Worm (Caenorhabditis elegans) whole organism, L1 larva: ENCODE measurements around the gene sax-3.

Experiments used
- C34B4.2 ChIP-seq: sonication (generic microtip); optimal IDR thresholded peaks from 2 replicates; lab custom pipeline; 2017; ENCODE audit warnings: mild to moderate bottlenecking, missing genetic modification characterization, missing compliant biosample characterization
- Y116A8C.19 ChIP-seq: sonication (generic microtip); optimal IDR thresholded peaks from 2 replicates; lab custom pipeline; 2016; ENCODE audit warnings: missing compliant biosample characterization, missing genetic modification characterization, borderline replicate concordance
- alr-1 ChIP-seq: fragments of 200-800 bp; sonication (Bioruptor generic); optimal IDR thresholded peaks from 2 replicates; lab custom pipeline; 2018; ENCODE audit warnings: borderline replicate concordance, mild to moderate bottlenecking, missing genetic modification characterization, missing compliant biosample characterization
- blmp-1 ChIP-seq: fragments of 150-350 bp; optimal IDR thresholded peaks from 2 replicates; lab custom pipeline; 2014; ENCODE audit warnings: missing biosample characterization, missing genetic modification characterization
- ceh-90 ChIP-seq: sonication (generic microtip); optimal IDR thresholded peaks from 2 replicates; lab custom pipeline; 2016; ENCODE audit warnings: missing genetic modification characterization, missing compliant biosample characterization
- ces-1 ChIP-seq: fragments of 150-350 bp; optimal IDR thresholded peaks from 2 replicates; lab custom pipeline; 2014; ENCODE audit warnings: missing biosample characterization, missing genetic modification reagents, missing genetic modification characterization
- dsc-1 ChIP-seq: sonication (generic microtip); optimal IDR thresholded peaks from 2 replicates; lab custom pipeline; 2016; ENCODE audit warnings: mild to moderate bottlenecking, missing genetic modification characterization, missing compliant biosample characterization
- elt-3 ChIP-seq, 6 experiments: fragments of 150-350 bp in 1 of 6; sonication (generic microtip); optimal IDR thresholded peaks; 2 replicates each; lab custom pipeline; 2017 to 2018; ENCODE audit warnings: missing biosample characterization in 6 of 6, missing genetic modification characterization in 6 of 6, inconsistent platforms in 1 of 6
- ets-5 ChIP-seq: fragments of 200-800 bp; sonication (Bioruptor generic); IDR thresholded peaks from 2 replicates; pipeline ENCODE4 v1.3.6; 2022; ENCODE audit warnings: missing genetic modification characterization, missing compliant biosample characterization
- fkh-8 ChIP-seq: sonication (generic microtip); optimal IDR thresholded peaks from 2 replicates; lab custom pipeline; 2016; ENCODE audit warnings: mild to moderate bottlenecking, missing genetic modification characterization, missing compliant biosample characterization
- grh-1 ChIP-seq: fragments of 200-800 bp; sonication (Bioruptor generic); IDR thresholded peaks from 2 replicates; pipeline ENCODE4 v1.3.6; 2022; ENCODE audit warnings: missing genetic modification reagents, missing genetic modification characterization, missing compliant biosample characterization
- hlh-17 ChIP-seq: fragments of 200-800 bp; sonication (Bioruptor generic); optimal IDR thresholded peaks from 2 replicates; lab custom pipeline; 2018; ENCODE audit warnings: missing genetic modification characterization, mild to moderate bottlenecking, missing compliant biosample characterization, moderate library complexity, borderline replicate concordance
- hlh-4 ChIP-seq: sonication (generic microtip); optimal IDR thresholded peaks from 2 replicates; lab custom pipeline; 2016; ENCODE audit warnings: mild to moderate bottlenecking, missing genetic modification characterization, missing compliant biosample characterization
- hpl-2 ChIP-seq: fragments of 150-350 bp; optimal IDR thresholded peaks from 2 replicates; lab custom pipeline; 2014; ENCODE audit warnings: missing biosample characterization, missing genetic modification reagents, missing genetic modification characterization
- jun-1 ChIP-seq: fragments of 150-350 bp; optimal IDR thresholded peaks from 2 replicates; lab custom pipeline; 2014; ENCODE audit warnings: missing biosample characterization, missing genetic modification reagents, missing genetic modification characterization
- lin-14 ChIP-seq: fragments of 200-800 bp; sonication (Bioruptor generic); optimal IDR thresholded peaks from 2 replicates; lab custom pipeline; 2018; ENCODE audit warnings: mild to moderate bottlenecking, missing genetic modification characterization, moderate library complexity, missing compliant biosample characterization
- lin-15B ChIP-seq: fragments of 150-350 bp; sonication (generic microtip); optimal IDR thresholded peaks from 3 replicates; lab custom pipeline; 2014; ENCODE audit warnings: missing biosample characterization, missing genetic modification characterization
- lin-39 ChIP-seq: fragments of 150-350 bp; optimal IDR thresholded peaks from 2 replicates; lab custom pipeline; 2014; ENCODE audit warnings: missing biosample characterization, missing genetic modification reagents, missing genetic modification characterization
- lsy-2 ChIP-seq, 2 experiments: fragments of 150-350 bp; optimal IDR thresholded peaks; 2 replicates each; lab custom pipeline; 2014; ENCODE audit warnings: missing biosample characterization in 2 of 2, missing genetic modification characterization in 2 of 2
- mef-2 ChIP-seq: fragments of 150-350 bp; optimal IDR thresholded peaks from 2 replicates; lab custom pipeline; 2014; ENCODE audit warnings: missing biosample characterization, missing genetic modification characterization
- mep-1 ChIP-seq: fragments of 150-350 bp; optimal IDR thresholded peaks from 2 replicates; lab custom pipeline; 2014; ENCODE audit warnings: missing biosample characterization, missing genetic modification characterization
- nhr-11 ChIP-seq: fragments of 150-350 bp; optimal IDR thresholded peaks from 2 replicates; lab custom pipeline; 2014; ENCODE audit warnings: missing biosample characterization, missing genetic modification characterization
- nhr-19 ChIP-seq: fragments of 200-800 bp; sonication (Bioruptor generic); conservative IDR thresholded peaks from 2 replicates; pipeline ENCODE4 v1.3.6; 2022; ENCODE audit warnings: missing genetic modification characterization, missing compliant biosample characterization
- nhr-20 ChIP-seq: sonication (generic microtip); optimal IDR thresholded peaks from 2 replicates; lab custom pipeline; 2016; ENCODE audit warnings: mild to moderate bottlenecking, missing genetic modification characterization, missing compliant biosample characterization
- nhr-237 ChIP-seq: fragments of 150-350 bp; optimal IDR thresholded peaks from 2 replicates; lab custom pipeline; 2014; ENCODE audit warnings: missing biosample characterization, missing genetic modification characterization
- nhr-28 ChIP-seq: fragments of 150-350 bp; optimal IDR thresholded peaks from 2 replicates; lab custom pipeline; 2014; ENCODE audit warnings: missing biosample characterization, missing genetic modification characterization
- nhr-47 ChIP-seq: sonication (generic microtip); optimal IDR thresholded peaks from 2 replicates; lab custom pipeline; 2016; ENCODE audit warnings: mild to moderate bottlenecking, missing genetic modification characterization, moderate library complexity, missing compliant biosample characterization
- nhr-76 ChIP-seq: sonication (generic microtip); optimal IDR thresholded peaks from 2 replicates; lab custom pipeline; 2017; ENCODE audit warnings: missing biosample characterization, missing genetic modification characterization
- nhr-77 ChIP-seq: fragments of 150-350 bp; optimal IDR thresholded peaks from 2 replicates; lab custom pipeline; 2014; ENCODE audit warnings: missing biosample characterization, missing genetic modification characterization
- nhr-85 ChIP-seq: sonication (generic microtip); peaks from one replicate; lab custom pipeline; 2016; ENCODE audit warnings: missing genetic modification characterization, inconsistent platforms, missing compliant biosample characterization
- nhr-90 ChIP-seq: sonication (generic microtip); optimal IDR thresholded peaks from 2 replicates; lab custom pipeline; 2016; ENCODE audit warnings: mild to moderate bottlenecking, missing genetic modification characterization, missing compliant biosample characterization; ENCODE audit not compliant: poor library complexity
- pax-3 ChIP-seq: fragments of 200-800 bp; sonication (Bioruptor generic); optimal IDR thresholded peaks from 2 replicates; lab custom pipeline; 2018; ENCODE audit warnings: mild to moderate bottlenecking, missing genetic modification characterization, moderate library complexity, missing compliant biosample characterization
- rnt-1 ChIP-seq: sonication (generic microtip); optimal IDR thresholded peaks from 2 replicates; lab custom pipeline; 2016; ENCODE audit warnings: mild to moderate bottlenecking, missing genetic modification characterization, moderate library complexity, missing compliant biosample characterization
- skn-1 ChIP-seq: fragments of 150-350 bp; optimal IDR thresholded peaks from 2 replicates; lab custom pipeline; 2014; ENCODE audit warnings: missing biosample characterization, missing genetic modification characterization
- snpc-4 ChIP-seq: fragments of 150-350 bp; optimal IDR thresholded peaks from 2 replicates; lab custom pipeline; 2014; ENCODE audit warnings: missing biosample characterization, missing genetic modification characterization
- snu-23 ChIP-seq: sonication (generic microtip); optimal IDR thresholded peaks from 2 replicates; lab custom pipeline; 2016; ENCODE audit warnings: missing genetic modification characterization, missing compliant biosample characterization
- sox-4 ChIP-seq: sonication (generic microtip); optimal IDR thresholded peaks from 2 replicates; lab custom pipeline; 2016; ENCODE audit warnings: missing genetic modification characterization, missing compliant biosample characterization
- sptf-1 ChIP-seq: fragments of 150-350 bp; optimal IDR thresholded peaks from 2 replicates; lab custom pipeline; 2014; ENCODE audit warnings: missing biosample characterization, missing genetic modification characterization
- sup-37 ChIP-seq: fragments of 200-800 bp; sonication (Bioruptor generic); optimal IDR thresholded peaks from 2 replicates; lab custom pipeline; 2018; ENCODE audit warnings: mild to moderate bottlenecking, missing genetic modification characterization, missing compliant biosample characterization
- swsn-7 ChIP-seq: sonication (generic microtip); optimal IDR thresholded peaks from 2 replicates; lab custom pipeline; 2016; ENCODE audit warnings: missing genetic modification characterization, missing compliant biosample characterization
- tbx-2 ChIP-seq: sonication (generic microtip); optimal IDR thresholded peaks from 2 replicates; lab custom pipeline; 2016; ENCODE audit warnings: missing genetic modification characterization, missing compliant biosample characterization
- tlp-1 ChIP-seq: fragments of 150-350 bp; optimal IDR thresholded peaks from 2 replicates; lab custom pipeline; 2014; ENCODE audit warnings: missing biosample characterization, missing genetic modification characterization
- unc-130 ChIP-seq: fragments of 150-350 bp; optimal IDR thresholded peaks from 2 replicates; lab custom pipeline; 2017; ENCODE audit warnings: missing biosample characterization, missing genetic modification characterization, inconsistent platforms
- unc-86 ChIP-seq: sonication (generic microtip); optimal IDR thresholded peaks from 2 replicates; lab custom pipeline; 2016; ENCODE audit warnings: missing genetic modification characterization, missing compliant biosample characterization
- vab-15 ChIP-seq: sonication (generic microtip); optimal IDR thresholded peaks from 2 replicates; lab custom pipeline; 2017; ENCODE audit warnings: missing genotype, mild to moderate bottlenecking, missing genetic modification characterization, missing compliant biosample characterization
- zag-1 ChIP-seq: fragments of 150-350 bp; optimal IDR thresholded peaks from 2 replicates; lab custom pipeline; 2014; ENCODE audit warnings: missing biosample characterization, missing genetic modification characterization
- ztf-11 ChIP-seq, 2 experiments: sonication (generic microtip); optimal IDR thresholded peaks; 2 replicates each; lab custom pipeline; 2016 to 2017; ENCODE audit warnings: missing genetic modification characterization in 2 of 2, missing biosample characterization in 1 of 2, missing compliant biosample characterization in 1 of 2

Gene sax-3

DNA sequence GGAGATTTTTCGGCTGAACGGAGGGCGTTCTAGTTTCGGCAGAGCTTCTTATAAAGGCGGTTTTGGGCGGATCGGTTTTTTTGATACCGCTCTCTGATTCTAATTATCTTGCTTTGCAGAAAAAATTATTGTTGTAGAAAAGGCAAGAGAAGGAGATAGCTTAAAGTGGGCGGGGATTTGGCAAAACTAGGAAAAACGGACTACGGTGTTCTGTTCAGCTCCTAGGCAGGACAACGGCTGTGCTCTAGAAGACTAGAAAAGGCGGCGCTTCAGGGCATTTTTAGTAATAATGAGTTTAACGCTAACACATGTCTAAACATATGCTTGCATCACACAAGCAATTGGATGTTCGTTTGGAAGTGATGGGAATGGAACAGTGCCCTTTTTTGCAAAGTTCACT lies 46.6 kb downstream of the sax-3 start, which contains the start of gene C04F6.7:
Gene C04F6.7, minus strand, starts transcription at position 101 of the 400 bp plus-strand sequence.
- no peak for TF ChIP-seq nhr-11 (tag; lab: Kevin White, UChicago)
- no peak for TF ChIP-seq mep-1 (tag; lab: Kevin White, UChicago)
- no peak for TF ChIP-seq vab-15
- no peak for TF ChIP-seq ztf-11 (tag; optimal IDR thresholded peaks at IDR 0.05; lab: Kevin White, UChicago)
- no peak for TF ChIP-seq snpc-4
- no peak for TF ChIP-seq hpl-2
- TF ChIP-seq unc-130 (tag; lab: Kevin White, UChicago) = no peak
- no peak for TF ChIP-seq nhr-47 (tag; lab: Kevin White, UChicago)
- no peak for TF ChIP-seq rnt-1 (tag; lab: Kevin White, UChicago)
- TF ChIP-seq lin-15B (tag; lab: Kevin White, UChicago) = no peak
- TF ChIP-seq swsn-7 = no peak
- no peak for TF ChIP-seq lin-39
- no peak for TF ChIP-seq tbx-2 (tag; lab: Kevin White, UChicago)
- no peak for TF ChIP-seq sup-37

DNA sequence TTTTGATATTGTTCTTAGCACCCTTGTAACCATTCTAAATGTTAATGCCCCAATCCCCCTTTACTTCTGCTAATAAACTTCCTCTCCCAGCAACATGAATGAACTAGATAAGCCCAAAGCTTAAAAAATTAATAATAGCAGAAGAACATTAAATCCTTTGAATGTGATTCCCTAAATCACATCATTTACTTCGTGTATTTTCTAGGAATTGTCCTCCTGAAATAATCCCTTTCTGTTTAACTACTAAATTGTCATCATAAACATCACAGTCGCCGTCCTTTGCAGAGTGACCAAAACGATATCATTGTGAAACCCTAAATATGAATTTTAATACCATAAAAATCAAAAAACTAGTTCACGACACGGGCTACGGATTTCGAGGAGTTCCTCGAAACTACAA lies 49.7 kb downstream of the sax-3 start:
- TF ChIP-seq sptf-1 (no peak), nhr-77 (tag; lab: Kevin White, UChicago) (no peak), pax-3 (tag; lab: Kevin White, UChicago) (peak; percentile 58), nhr-237 (tag; lab: Kevin White, UChicago) (no peak), dsc-1 (tag; lab: Kevin White, UChicago) (peak; percentile 87), ets-5 (GFP tag; lab: Robert Waterston, UW) (no peak), sox-4 (peak; percentile 34), lsy-2 (tag; optimal IDR thresholded peaks at IDR 0.05; lab: Kevin White, UChicago) (no peak), alr-1 (tag; lab: Kevin White, UChicago) (no peak), nhr-47 (tag; lab: Kevin White, UChicago) (peak; percentile 17), jun-1 (tag; lab: Kevin White, UChicago) (no peak), fkh-8 (tag; lab: Kevin White, UChicago) (peak; percentile 6)
- TF ChIP-seq, all 84 proteins: peak for 5

DNA sequence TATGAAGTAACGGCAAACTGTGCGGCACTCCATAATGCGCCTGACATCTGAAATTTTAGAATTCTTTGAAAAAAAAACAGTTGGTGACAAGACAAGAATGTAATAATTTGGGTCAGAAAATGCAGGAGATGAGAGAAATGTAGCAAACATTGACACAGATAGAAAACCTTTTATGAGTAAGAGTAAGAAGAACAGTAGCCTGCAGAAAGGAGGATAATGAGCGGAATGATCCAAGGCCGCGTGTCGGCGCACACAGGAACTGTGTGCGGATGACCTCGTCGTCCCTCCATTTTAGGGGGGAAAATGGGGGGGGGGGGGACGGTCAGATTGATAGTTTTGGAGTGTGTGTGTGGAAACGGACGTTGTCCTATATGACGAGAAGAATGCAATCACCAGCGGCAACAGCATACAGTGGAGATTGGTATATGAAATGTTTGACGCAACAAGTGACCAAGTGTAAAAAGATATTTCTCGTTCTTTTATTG lies 51.0 kb downstream of the sax-3 start, which contains the start of gene dhs-27:
Gene dhs-27, minus strand, starts transcription at position 51 of the 485 bp plus-strand sequence.
- TF ChIP-seq nhr-28 (tag; lab: Kevin White, UChicago) = no peak
- TF ChIP-seq lsy-2 (tag; optimal IDR thresholded peaks at IDR 0.05; lab: Kevin White, UChicago) = no peak
- TF ChIP-seq nhr-76 (tag; lab: Kevin White, UChicago) = no peak
- TF ChIP-seq mef-2 (tag; lab: Kevin White, UChicago) = no peak
- TF ChIP-seq Y116A8C.19 = no peak
- TF ChIP-seq nhr-19 = no peak
- peak; percentile 17 for TF ChIP-seq mep-1 (tag; lab: Kevin White, UChicago)
- TF ChIP-seq sptf-1 = no peak
- no peak for TF ChIP-seq skn-1 (tag; lab: Kevin White, UChicago)
- no peak for TF ChIP-seq C34B4.2 (tag; lab: Kevin White, UChicago)
- no peak for TF ChIP-seq ces-1 (GFP tag; lab: Kevin White, UChicago)
- TF ChIP-seq blmp-1 (tag; lab: Kevin White, UChicago) = peak; percentile 68
- no peak for TF ChIP-seq alr-1 (tag; lab: Kevin White, UChicago)
- TF ChIP-seq nhr-20 = no peak
- 0 out of 2 replicates have a peak, but pooled peaks have one; percentile 34 for TF ChIP-seq grh-1 (GFP tag; lab: Robert Waterston, UW)
- TF ChIP-seq sox-4 = no peak
- TF ChIP-seq sup-37 = no peak
- TF ChIP-seq zag-1 (tag; lab: Kevin White, UChicago) = no peak
- TF ChIP-seq unc-86 (tag; lab: Kevin White, UChicago) = no peak
- TF ChIP-seq lin-14 (GFP tag; lab: Kevin White, UChicago) = peak; percentile 89
- TF ChIP-seq elt-3 (tag; optimal IDR thresholded peaks at IDR 0.05; lab: Kevin White, UChicago) = peak in 1 of 6 experiments; percentile 18
- no peak for TF ChIP-seq nhr-47 (tag; lab: Kevin White, UChicago)
- TF ChIP-seq hlh-4 (tag; lab: Kevin White, UChicago) = no peak
- TF ChIP-seq jun-1 (tag; lab: Kevin White, UChicago) = no peak
- TF ChIP-seq nhr-85 (tag; lab: Kevin White, UChicago) = peak; percentile 85
- no peak for TF ChIP-seq nhr-77 (tag; lab: Kevin White, UChicago)
- TF ChIP-seq tbx-2 (tag; lab: Kevin White, UChicago) = no peak
- no peak for TF ChIP-seq ceh-90
- peak; percentile 21 for TF ChIP-seq snu-23 (GFP tag; lab: Kevin White, UChicago)
- TF ChIP-seq hlh-17 = no peak
- no peak for TF ChIP-seq nhr-11 (tag; lab: Kevin White, UChicago)
- TF ChIP-seq nhr-90 (tag; lab: Kevin White, UChicago) = peak; percentile 6
- TF ChIP-seq tlp-1 (tag; lab: Kevin White, UChicago) = no peak
